Fruit fly (Drosophila melanogaster): ENCODE results near the gene IP3K1.
A peak's percentile ranks its signal among the peaks of the same experiment; 100 is the strongest.

Gene IP3K1

dm6 chr2L:9754817-9755216 is 27.4 kb upstream of the IP3K1 start (continued):
- TF ChIP-seq CG2678 (tag; optimal IDR thresholded peaks at IDR 0.05) (peak; percentile 43), CG10147 (GFP tag; optimal IDR thresholded peaks at IDR 0.05) (no peak), Antp (GFP tag; optimal IDR thresholded peaks at IDR 0.05) (no peak), CG34422 (GFP tag; IDR thresholded peaks at IDR 0.05) (no peak), Eip74EF (GFP tag; optimal IDR thresholded peaks at IDR 0.05) (no peak), gem (tag; optimal IDR thresholded peaks at IDR 0.05) (peak; percentile 15), Hand (GFP tag; optimal IDR thresholded peaks at IDR 0.05) (no peak), CG18599 (GFP tag; optimal IDR thresholded peaks at IDR 0.05) (peak; percentile 56), zf30C (GFP tag; optimal IDR thresholded peaks at IDR 0.05) (peak; percentile 25), Hr51 (GFP tag; optimal IDR thresholded peaks at IDR 0.05) (no peak), caup (GFP tag; optimal IDR thresholded peaks at IDR 0.05; ENCODE audit: severe bottlenecking) (peak; percentile 5), crol (GFP tag; IDR thresholded peaks at IDR 0.05) (0 out of 2 replicates have a peak, but pooled peaks have one; percentile 2), Myb (GFP tag; optimal IDR thresholded peaks at IDR 0.05) (peak; percentile 11), ttk (GFP tag; IDR thresholded peaks at IDR 0.05) (no peak), mam (GFP tag; optimal IDR thresholded peaks at IDR 0.05) (no peak), CG6272 (GFP tag; IDR thresholded peaks at IDR 0.05) (no peak), gsb (GFP tag; IDR thresholded peaks at IDR 0.05) (no peak), mld (GFP tag; IDR thresholded peaks at IDR 0.05; ENCODE audit: partially characterized antibody) (no peak), row (GFP tag; IDR thresholded peaks at IDR 0.05) (peak; percentile 60), scrt (GFP tag; optimal IDR thresholded peaks at IDR 0.05) (peak; percentile 24), chm (GFP tag; IDR thresholded peaks at IDR 0.05) (no peak), CG11085 (GFP tag; IDR thresholded peaks at IDR 0.05) (no peak), Hmr (GFP tag; optimal IDR thresholded peaks at IDR 0.05) (peak; percentile 20), CG11504 (tag; optimal IDR thresholded peaks at IDR 0.05) (peak; percentile 23), lab (GFP tag; optimal IDR thresholded peaks at IDR 0.05) (peak; percentile 13), sens-2 (GFP tag; IDR thresholded peaks at IDR 0.05) (no peak)

- TF ChIP-seq Fer3 (tag; optimal IDR thresholded peaks at IDR 0.05) (peak; percentile 75), ato (GFP tag; IDR thresholded peaks at IDR 0.05; ENCODE audit: partially characterized antibody) (no peak; the same call in 1 of the 2 replicates), Gsc (GFP tag; IDR thresholded peaks at IDR 0.05) (peak; percentile 68), ewg (GFP tag; optimal IDR thresholded peaks at IDR 0.05) (peak; percentile 56), Fer2 (tag; optimal IDR thresholded peaks at IDR 0.05) (peak; percentile 59), fd64A (GFP tag; optimal IDR thresholded peaks at IDR 0.05) (peak; percentile 17), CG9932 (GFP tag; IDR thresholded peaks at IDR 0.05) (peak; percentile 94), zfh1 (GFP tag; IDR thresholded peaks at IDR 0.05) (peak; percentile 86), CG2712 (tag; optimal IDR thresholded peaks at IDR 0.05) (peak; percentile 79), gfzf (GFP tag; optimal IDR thresholded peaks at IDR 0.05) (peak; percentile 22), CG4707 (GFP tag; optimal IDR thresholded peaks at IDR 0.05) (peak; percentile 41), ash1 (GFP tag; optimal IDR thresholded peaks at IDR 0.05) (no peak), CG7839 (tag; optimal IDR thresholded peaks at IDR 0.05) (peak; percentile 76), CG14014 (GFP tag; IDR thresholded peaks at IDR 0.05) (peak; percentile 84), ind (GFP tag; optimal IDR thresholded peaks at IDR 0.05) (peak; percentile 93), CG9797 (GFP tag; optimal IDR thresholded peaks at IDR 0.05) (peak; percentile 3), CG9215 (GFP tag; IDR thresholded peaks at IDR 0.05) (peak; percentile 84), CG4820 (GFP tag; optimal IDR thresholded peaks at IDR 0.05) (peak; percentile 87), cad (GFP tag; optimal IDR thresholded peaks at IDR 0.05) (no peak), Ets65A (GFP tag) (peak; percentile 98), NfI (GFP tag; optimal IDR thresholded peaks at IDR 0.05) (peak; percentile 82), CG8765 (GFP tag; IDR thresholded peaks at IDR 0.05) (peak; percentile 64; the same call in 1 of the 2 replicates)
These were observed 24.0 kb upstream of the IP3K1 start, which contains the start of gene zf30C for dm6 chr2L:9757990-9758814. Gene zf30C, plus strand, starts transcription at chr2L:9758342.
